Worm (Caenorhabditis elegans): ENCODE data around the gene irld-7.

DNA sequence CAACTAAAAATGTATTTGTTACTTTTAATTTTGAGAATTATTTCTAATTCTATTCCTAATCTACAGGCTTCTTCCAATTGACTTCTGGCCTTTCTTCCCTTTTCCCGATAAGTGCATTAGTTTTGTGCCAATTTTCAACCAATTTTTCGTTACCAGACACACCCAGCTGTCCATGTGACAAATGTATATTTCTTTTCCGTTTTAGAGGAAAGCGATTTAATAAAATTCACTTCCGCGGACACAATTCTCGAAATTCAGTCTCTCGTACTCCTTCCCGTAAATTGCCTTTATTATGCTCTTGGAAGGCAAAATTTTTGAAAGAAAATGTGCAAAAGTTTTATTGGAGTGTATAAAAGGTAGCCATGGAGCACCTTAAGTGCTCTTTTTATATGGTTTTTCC, 47.2 kb upstream of the irld-7 start:
- TF ChIP-seq him-1 (tag; optimal IDR thresholded peaks at IDR 0.05) (no peak), W03F9.2 (tag; optimal IDR thresholded peaks at IDR 0.05) (no peak)

Data from whole organism, L4/young adult.